Worm (Caenorhabditis elegans) whole organism, young adult: Measurements from ENCODE around the gene Y119D3B.12.

ENCODE experiments used
- B0019.2 ChIP-seq: fragments of 200-800 bp; sonication (Bioruptor generic); conservative IDR thresholded peaks from 2 replicates; pipeline ENCODE4 v1.3.6; 2022; ENCODE audit warnings: missing genetic modification reagents, missing genetic modification characterization, missing compliant biosample characterization
- B0261.1 ChIP-seq: sonication (generic microtip); optimal IDR thresholded peaks from 2 replicates; lab custom pipeline; 2016; ENCODE audit warnings: mild to moderate bottlenecking, missing genetic modification characterization, moderate library complexity, missing compliant biosample characterization
- B0336.3 ChIP-seq: fragments of 200-800 bp; sonication (Bioruptor generic); IDR thresholded peaks from 2 replicates; pipeline ENCODE4 v1.3.6; 2022; ENCODE audit warnings: missing genetic modification characterization, missing compliant biosample characterization
- F22D6.2 ChIP-seq: sonication (generic microtip); optimal IDR thresholded peaks from 2 replicates; lab custom pipeline; 2016; ENCODE audit warnings: mild to moderate bottlenecking, missing genetic modification characterization, missing compliant biosample characterization
- T26A5.8 ChIP-seq: sonication (generic microtip); optimal IDR thresholded peaks from 2 replicates; lab custom pipeline; 2016; ENCODE audit warnings: missing genetic modification characterization, missing compliant biosample characterization
- Y67H2A.10 ChIP-seq: fragments of 200-800 bp; sonication (Bioruptor generic); conservative IDR thresholded peaks from 2 replicates; pipeline ENCODE4 v1.3.6; 2022; ENCODE audit warnings: missing genetic modification reagents, missing genetic modification characterization, missing compliant biosample characterization
- ama-1 ChIP-seq, 3 experiments: fragments of 150-350 bp in 1 of 3; sonication (generic microtip) in 2 of 3; optimal IDR thresholded peaks; 2 replicates each; lab custom pipeline; 2014 to 2018; ENCODE audit warnings: missing biosample characterization in 2 of 3, missing genetic modification characterization in 2 of 3, missing genetic modification reagents in 2 of 3
- attf-5 ChIP-seq: fragments of 200-800 bp; sonication (Bioruptor generic); optimal IDR thresholded peaks from 2 replicates; lab custom pipeline; 2018; ENCODE audit warnings: mild to moderate bottlenecking, missing genetic modification characterization, missing compliant biosample characterization
- ccch-3 ChIP-seq: fragments of 200-800 bp; sonication (Bioruptor generic); optimal IDR thresholded peaks from 2 replicates; lab custom pipeline; 2018; ENCODE audit warnings: mild to moderate bottlenecking, missing genetic modification characterization, missing compliant biosample characterization
- cebp-1 ChIP-seq, 2 experiments: fragments of 200-800 bp in 1 of 2; sonication (Bioruptor generic) in 1 of 2; sonication (generic microtip) in 1 of 2; IDR thresholded peaks in 1 of 2; optimal IDR thresholded peaks in 1 of 2; 2 replicates each; pipeline versions ENCODE4 v1.3.6 to Lab custom; 2017 to 2022; ENCODE audit warnings: missing compliant biosample characterization in 2 of 2, missing genetic modification characterization in 2 of 2, mild to moderate bottlenecking in 1 of 2, missing genetic modification reagents in 1 of 2, moderate library complexity in 1 of 2
- cebp-2 ChIP-seq: fragments of 200-800 bp; sonication (Bioruptor generic); IDR thresholded peaks from 2 replicates; pipeline ENCODE4 v1.3.6; 2022; ENCODE audit warnings: missing genetic modification characterization, missing compliant biosample characterization
- ceh-100 ChIP-seq: fragments of 200-800 bp; sonication (Bioruptor generic); IDR thresholded peaks from 2 replicates; pipeline ENCODE4 v1.3.6; 2022; ENCODE audit warnings: missing genetic modification reagents, missing genetic modification characterization, missing compliant biosample characterization
- ceh-27 ChIP-seq: fragments of 200-800 bp; sonication (Bioruptor generic); optimal IDR thresholded peaks from 2 replicates; lab custom pipeline; 2018; ENCODE audit warnings: mild to moderate bottlenecking, missing genetic modification characterization, moderate library complexity, missing compliant biosample characterization
- ceh-40 ChIP-seq: fragments of 200-800 bp; sonication (Bioruptor generic); IDR thresholded peaks from 2 replicates; pipeline ENCODE4 v1.3.6; 2022; ENCODE audit warnings: missing genetic modification characterization, missing compliant biosample characterization
- ceh-91 ChIP-seq: fragments of 200-800 bp; sonication (Bioruptor generic); IDR thresholded peaks from 2 replicates; pipeline ENCODE4 v1.3.6; 2022; ENCODE audit warnings: missing genetic modification reagents, missing genetic modification characterization, missing compliant biosample characterization
- die-1 ChIP-seq: sonication (generic microtip); optimal IDR thresholded peaks from 2 replicates; lab custom pipeline; 2016; ENCODE audit warnings: missing genotype, mild to moderate bottlenecking, missing genetic modification characterization, missing compliant biosample characterization
- dpff-1 ChIP-seq: sonication (generic microtip); optimal IDR thresholded peaks from 2 replicates; lab custom pipeline; 2017; ENCODE audit warnings: mild to moderate bottlenecking, missing genetic modification characterization, missing compliant biosample characterization
- egl-44 ChIP-seq: fragments of 200-800 bp; sonication (Bioruptor generic); IDR thresholded peaks from 2 replicates; pipeline ENCODE4 v1.3.6; 2022; ENCODE audit warnings: missing genetic modification reagents, missing genetic modification characterization, missing compliant biosample characterization
- ekl-4 ChIP-seq: fragments of 200-800 bp; sonication (Bioruptor generic); IDR thresholded peaks from 2 replicates; pipeline ENCODE4 v1.3.6; 2022; ENCODE audit warnings: missing genetic modification reagents, missing genetic modification characterization, missing compliant biosample characterization
- let-526 ChIP-seq: fragments of 200-800 bp; sonication (Bioruptor generic); IDR thresholded peaks from 2 replicates; pipeline ENCODE4 v1.3.6; 2022; ENCODE audit warnings: missing genetic modification reagents, missing genetic modification characterization, missing compliant biosample characterization
- lin-35 ChIP-seq, 3 experiments: fragments of 150-350 bp in 2 of 3; sonication (generic microtip) in 1 of 3; optimal IDR thresholded peaks; 2 replicates each; lab custom pipeline; 2014 to 2018; ENCODE audit warnings: missing biosample characterization in 3 of 3, missing genetic modification characterization in 3 of 3, missing genetic modification reagents in 3 of 3
- lin-40 ChIP-seq: sonication (generic microtip); optimal IDR thresholded peaks from 2 replicates; lab custom pipeline; 2016; ENCODE audit warnings: missing genetic modification characterization, mild to moderate bottlenecking, missing compliant biosample characterization, missing genotype, missing genetic modification reagents
- lin-54 ChIP-seq: fragments of 200-800 bp; sonication (Bioruptor generic); optimal IDR thresholded peaks from 2 replicates; lab custom pipeline; 2018; ENCODE audit warnings: mild to moderate bottlenecking, missing genetic modification characterization, missing compliant biosample characterization
- lsl-1 ChIP-seq: fragments of 200-800 bp; sonication (Bioruptor generic); optimal IDR thresholded peaks from 2 replicates; lab custom pipeline; 2018; ENCODE audit warnings: mild to moderate bottlenecking, missing genetic modification characterization, moderate library complexity, missing compliant biosample characterization
- lsy-27 ChIP-seq: sonication (generic microtip); optimal IDR thresholded peaks from 2 replicates; lab custom pipeline; 2017; ENCODE audit warnings: missing genetic modification characterization, mild to moderate bottlenecking, missing compliant biosample characterization, antibody characterized with exemption, missing genotype, borderline replicate concordance; ENCODE audit not compliant: insufficient read depth
- madf-6 ChIP-seq: fragments of 200-800 bp; sonication (Bioruptor generic); IDR thresholded peaks from 2 replicates; pipeline ENCODE4 v1.3.6; 2022; ENCODE audit warnings: missing genetic modification reagents, missing genetic modification characterization, missing compliant biosample characterization
- madf-8 ChIP-seq: fragments of 200-800 bp; sonication (Bioruptor generic); conservative IDR thresholded peaks from 2 replicates; pipeline ENCODE4 v1.3.6; 2022; ENCODE audit warnings: missing genetic modification reagents, missing genetic modification characterization, missing compliant biosample characterization
- mcd-1 ChIP-seq: fragments of 200-800 bp; sonication (Bioruptor generic); IDR thresholded peaks from 2 replicates; pipeline ENCODE4 v1.3.6; 2022; ENCODE audit warnings: missing genetic modification reagents, missing genetic modification characterization, missing compliant biosample characterization
- nfya-2 ChIP-seq: fragments of 200-800 bp; sonication (Bioruptor generic); IDR thresholded peaks from 2 replicates; pipeline ENCODE4 v1.3.6; 2022; ENCODE audit warnings: missing genetic modification reagents, missing genetic modification characterization, missing compliant biosample characterization
- nhr-120 ChIP-seq: fragments of 200-800 bp; sonication (Bioruptor generic); IDR thresholded peaks from 2 replicates; pipeline ENCODE4 v1.3.6; 2022; ENCODE audit warnings: missing genetic modification characterization, missing compliant biosample characterization
- nhr-27 ChIP-seq: fragments of 200-800 bp; sonication (Bioruptor generic); optimal IDR thresholded peaks from 2 replicates; lab custom pipeline; 2018; ENCODE audit warnings: mild to moderate bottlenecking, missing genetic modification characterization, moderate library complexity, missing compliant biosample characterization
- nhr-80 ChIP-seq: sonication (generic microtip); optimal IDR thresholded peaks from 2 replicates; lab custom pipeline; 2016; ENCODE audit warnings: missing genetic modification characterization, missing compliant biosample characterization
- nhr-90 ChIP-seq: sonication (generic microtip); optimal IDR thresholded peaks from 2 replicates; lab custom pipeline; 2016; ENCODE audit warnings: missing genotype, mild to moderate bottlenecking, missing genetic modification characterization, missing compliant biosample characterization
- pha-4 ChIP-seq: fragments of 150-350 bp; sonication (generic microtip); optimal IDR thresholded peaks from 2 replicates; lab custom pipeline; 2014; ENCODE audit warnings: missing biosample characterization, missing genetic modification reagents, missing genetic modification characterization
- repo-1 ChIP-seq: sonication (generic microtip); optimal IDR thresholded peaks from 2 replicates; lab custom pipeline; 2017; ENCODE audit warnings: mild to moderate bottlenecking, missing genetic modification characterization, missing compliant biosample characterization
- rpc-1 ChIP-seq, 2 experiments: fragments of 150-350 bp in 1 of 2; sonication (generic microtip) in 1 of 2; optimal IDR thresholded peaks; 2 replicates each; lab custom pipeline; 2014 to 2018; ENCODE audit warnings: missing biosample characterization in 1 of 2, missing genetic modification characterization in 1 of 2, missing genetic modification reagents in 1 of 2, missing genotype in 1 of 2
- snpc-4 ChIP-seq, 5 experiments: fragments of 150-350 bp in 1 of 5; sonication (generic microtip) in 4 of 5; optimal IDR thresholded peaks; 2 replicates each; lab custom pipeline; 2014 to 2018; ENCODE audit warnings: missing genetic modification characterization in 5 of 5, missing biosample characterization in 3 of 5, antibody characterized with exemption in 2 of 5, mild to moderate bottlenecking in 2 of 5, missing compliant biosample characterization in 2 of 5, missing genotype in 2 of 5, moderate library complexity in 2 of 5, missing genetic modification reagents in 1 of 5
- somi-1 ChIP-seq: fragments of 200-800 bp; sonication (Bioruptor generic); optimal IDR thresholded peaks from 2 replicates; lab custom pipeline; 2018; ENCODE audit warnings: mild to moderate bottlenecking, missing genetic modification characterization, missing compliant biosample characterization
- tbp1 ChIP-seq: fragments of 200-800 bp; sonication (Bioruptor generic); optimal IDR thresholded peaks from 2 replicates; lab custom pipeline; 2018; ENCODE audit warnings: mild to moderate bottlenecking, missing genetic modification characterization, missing compliant biosample characterization
- tbx-9 ChIP-seq: sonication (generic microtip); optimal IDR thresholded peaks from 2 replicates; lab custom pipeline; 2016; ENCODE audit warnings: borderline replicate concordance, missing genetic modification characterization, inconsistent platforms, missing compliant biosample characterization
- unc-62 ChIP-seq: fragments of 150-350 bp; optimal IDR thresholded peaks from 2 replicates; lab custom pipeline; 2014; ENCODE audit warnings: missing biosample characterization, missing genetic modification reagents, missing genetic modification characterization
- xnd-1 ChIP-seq: sonication (generic microtip); optimal IDR thresholded peaks from 2 replicates; lab custom pipeline; 2016; ENCODE audit warnings: missing genotype, missing genetic modification reagents, missing genetic modification characterization, missing compliant biosample characterization
- ztf-18 ChIP-seq: sonication (generic microtip); optimal IDR thresholded peaks from 2 replicates; lab custom pipeline; 2016; ENCODE audit warnings: missing genotype, mild to moderate bottlenecking, missing genetic modification characterization, missing compliant biosample characterization
- ztf-28 ChIP-seq: fragments of 200-800 bp; sonication (Bioruptor generic); IDR thresholded peaks from 2 replicates; pipeline ENCODE4 v1.3.6; 2022; ENCODE audit warnings: missing genetic modification reagents, missing genetic modification characterization, missing compliant biosample characterization
- ztf-6 ChIP-seq: fragments of 200-800 bp; sonication (Bioruptor generic); IDR thresholded peaks from 2 replicates; pipeline ENCODE4 v1.3.6; 2022; ENCODE audit warnings: missing genetic modification reagents, missing genetic modification characterization, missing compliant biosample characterization

Gene Y119D3B.12

ce11 chrIII:1163203-1163602 is 39.1 kb upstream of the Y119D3B.12 start (continued):
- TF ChIP-seq ztf-28 (GFP tag; lab: Robert Waterston, UW) (no peak), die-1 (tag; lab: Kevin White, UChicago) (peak; percentile 65), ccch-3 (no peak), lin-40 (tag; lab: Kevin White, UChicago) (no peak), madf-8 (GFP tag; lab: Robert Waterston, UW) (no peak), nhr-80 (no peak), cebp-1 (GFP tag; IDR thresholded peaks at IDR 0.05; lab: Robert Waterston, UW) (no peak), cebp-1 (tag; optimal IDR thresholded peaks at IDR 0.05; lab: Kevin White, UChicago) (no peak), madf-6 (GFP tag; lab: Robert Waterston, UW) (no peak), ceh-100 (no peak), lsl-1 (GFP tag; lab: Kevin White, UChicago) (peak; percentile 32), nhr-120 (GFP tag; lab: Robert Waterston, UW) (no peak), somi-1 (GFP tag; lab: Kevin White, UChicago) (no peak), ekl-4 (0 out of 2 replicates have a peak, but pooled peaks have one; percentile 9), F22D6.2 (tag; lab: Kevin White, UChicago) (no peak), tbp1 (GFP tag; lab: Kevin White, UChicago) (peak; percentile 88), nfya-2 (GFP tag; lab: Robert Waterston, UW) (no peak), ztf-18 (tag; lab: Kevin White, UChicago) (peak; percentile 53), nhr-27 (no peak), nhr-90 (tag; lab: Kevin White, UChicago) (peak; percentile 42), mcd-1 (GFP tag; lab: Robert Waterston, UW) (no peak), B0336.3 (GFP tag; lab: Robert Waterston, UW) (no peak), Y67H2A.10 (GFP tag; lab: Robert Waterston, UW) (no peak), lin-54 (GFP tag; lab: Kevin White, UChicago) (peak; percentile 20), lsy-27 (tag; lab: Kevin White, UChicago) (peak; percentile 10), T26A5.8 (tag; lab: Kevin White, UChicago) (no peak), let-526 (GFP tag; lab: Robert Waterston, UW) (no peak), repo-1 (tag; lab: Kevin White, UChicago) (no peak), egl-44 (GFP tag; lab: Robert Waterston, UW) (no peak), B0261.1 (tag; lab: Kevin White, UChicago) (peak; percentile 70), ama-1 (optimal IDR thresholded peaks at IDR 0.05; lab: Kevin White, UChicago) (no peak), ama-1 (GFP tag; optimal IDR thresholded peaks at IDR 0.05; lab: Kevin White, UChicago) (peak in 1 of 2 experiments; percentile 62), rpc-1 (optimal IDR thresholded peaks at IDR 0.05; lab: Kevin White, UChicago) (peak; percentile 70), rpc-1 (tag; optimal IDR thresholded peaks at IDR 0.05; lab: Kevin White, UChicago) (peak; percentile 81), tbx-9 (tag; lab: Kevin White, UChicago) (no peak), xnd-1 (tag; lab: Kevin White, UChicago) (no peak), B0019.2 (GFP tag; lab: Robert Waterston, UW) (no peak), pha-4 (tag; lab: Kevin White, UChicago) (no peak), unc-62 (GFP tag; lab: Kevin White, UChicago) (no peak), ceh-27 (GFP tag; lab: Kevin White, UChicago) (no peak), lin-35 (GFP tag; optimal IDR thresholded peaks at IDR 0.05; lab: Kevin White, UChicago) (no peak), attf-5 (no peak), dpff-1 (tag; lab: Kevin White, UChicago) (no peak), snpc-4 (GFP tag; optimal IDR thresholded peaks at IDR 0.05; lab: Kevin White, UChicago) (peak; percentile 3), snpc-4 (tag; optimal IDR thresholded peaks at IDR 0.05; lab: Kevin White, UChicago) (no peak), ceh-91 (GFP tag; lab: Robert Waterston, UW) (no peak), cebp-2 (GFP tag; lab: Robert Waterston, UW) (no peak), ztf-6 (GFP tag; lab: Robert Waterston, UW) (no peak), ceh-40 (no peak)
